Worm (Caenorhabditis elegans) whole organism, L3 larva: ENCODE results near the gene cct-6.

ENCODE experiments used
- R02D3.7 ChIP-seq: fragments of 150-350 bp; optimal IDR thresholded peaks from 2 replicates; lab custom pipeline; 2014; ENCODE audit warnings: missing biosample characterization, missing genetic modification characterization
- ZK546.5 ChIP-seq: sonication (generic microtip); optimal IDR thresholded peaks from 2 replicates; lab custom pipeline; 2017; ENCODE audit warnings: missing biosample characterization, missing genetic modification characterization
- ama-1 ChIP-seq: fragments of 150-350 bp; optimal IDR thresholded peaks from 2 replicates; lab custom pipeline; 2018
- ceh-16 ChIP-seq: sonication (generic microtip); optimal IDR thresholded peaks from 2 replicates; lab custom pipeline; 2017; ENCODE audit warnings: missing biosample characterization, missing genetic modification characterization
- ceh-28 ChIP-seq: fragments of 150-350 bp; optimal IDR thresholded peaks from 2 replicates; lab custom pipeline; 2014; ENCODE audit warnings: missing biosample characterization, missing genetic modification reagents, missing genetic modification characterization
- ceh-82 ChIP-seq: fragments of 150-350 bp; optimal IDR thresholded peaks from 2 replicates; lab custom pipeline; 2014; ENCODE audit warnings: missing biosample characterization, missing genetic modification characterization
- egl-5 ChIP-seq: fragments of 150-350 bp; optimal IDR thresholded peaks from 2 replicates; lab custom pipeline; 2017; ENCODE audit warnings: missing biosample characterization, missing genetic modification reagents, missing genetic modification characterization, inconsistent platforms
- elt-2 ChIP-seq: sonication (generic microtip); optimal IDR thresholded peaks from 2 replicates; lab custom pipeline; 2016; ENCODE audit warnings: missing genetic modification reagents, mild to moderate bottlenecking, missing genetic modification characterization, missing compliant biosample characterization
- elt-3 ChIP-seq, 3 experiments: fragments of 150-350 bp in 1 of 3; sonication (generic microtip) in 2 of 3; optimal IDR thresholded peaks; 2 replicates in 2 of 3; 4 replicates in 1 of 3; lab custom pipeline; 2014 to 2017; ENCODE audit warnings: missing biosample characterization in 3 of 3, missing genetic modification characterization in 3 of 3
- eor-1 ChIP-seq, 2 experiments: fragments of 150-350 bp; optimal IDR thresholded peaks; 2 replicates each; lab custom pipeline; 2014 to 2018; ENCODE audit warnings: missing biosample characterization in 2 of 2, missing genetic modification characterization in 2 of 2
- fkh-2 ChIP-seq: fragments of 150-350 bp; optimal IDR thresholded peaks from 2 replicates; lab custom pipeline; 2014; ENCODE audit warnings: missing biosample characterization, missing genetic modification reagents, missing genetic modification characterization
- fos-1 ChIP-seq: fragments of 150-350 bp; optimal IDR thresholded peaks from 2 replicates; lab custom pipeline; 2014; ENCODE audit warnings: missing biosample characterization, missing genetic modification characterization
- jun-1 ChIP-seq: fragments of 150-350 bp; optimal IDR thresholded peaks from 2 replicates; lab custom pipeline; 2014; ENCODE audit warnings: missing biosample characterization, missing genetic modification reagents, missing genetic modification characterization
- lin-15B ChIP-seq: fragments of 150-350 bp; optimal IDR thresholded peaks from 2 replicates; lab custom pipeline; 2014; ENCODE audit warnings: missing biosample characterization, missing genetic modification characterization
- lin-39 ChIP-seq: fragments of 150-350 bp; optimal IDR thresholded peaks from 2 replicates; lab custom pipeline; 2018; ENCODE audit warnings: missing biosample characterization, missing genetic modification reagents, missing genetic modification characterization
- mdl-1 ChIP-seq: fragments of 150-350 bp; optimal IDR thresholded peaks from 2 replicates; lab custom pipeline; 2014; ENCODE audit warnings: missing biosample characterization, missing genetic modification characterization
- mml-1 ChIP-seq: fragments of 150-350 bp; sonication (generic microtip); optimal IDR thresholded peaks from 3 replicates; lab custom pipeline; 2014; ENCODE audit warnings: missing biosample characterization, missing genetic modification characterization
- nfya-1 ChIP-seq: sonication (generic microtip); optimal IDR thresholded peaks from 2 replicates; lab custom pipeline; 2017; ENCODE audit warnings: missing genetic modification characterization, mild to moderate bottlenecking, missing compliant biosample characterization, antibody characterized with exemption, moderate library complexity; ENCODE audit not compliant: insufficient read depth
- nhr-11 ChIP-seq: fragments of 150-350 bp; optimal IDR thresholded peaks from 2 replicates; lab custom pipeline; 2014; ENCODE audit warnings: missing biosample characterization, missing genetic modification characterization
- nhr-12 ChIP-seq: fragments of 150-350 bp; optimal IDR thresholded peaks from 2 replicates; lab custom pipeline; 2014; ENCODE audit warnings: missing biosample characterization, missing genetic modification characterization
- nhr-23 ChIP-seq: fragments of 150-350 bp; optimal IDR thresholded peaks from 2 replicates; lab custom pipeline; 2014; ENCODE audit warnings: missing biosample characterization, missing genetic modification reagents, missing genetic modification characterization
- nhr-237 ChIP-seq: fragments of 150-350 bp; optimal IDR thresholded peaks from 2 replicates; lab custom pipeline; 2014; ENCODE audit warnings: missing biosample characterization, missing genetic modification characterization
- nhr-28 ChIP-seq: fragments of 150-350 bp; optimal IDR thresholded peaks from 2 replicates; lab custom pipeline; 2014; ENCODE audit warnings: missing biosample characterization, missing genetic modification characterization
- nhr-43 ChIP-seq: sonication (generic microtip); optimal IDR thresholded peaks from 2 replicates; lab custom pipeline; 2016; ENCODE audit warnings: mild to moderate bottlenecking, missing genetic modification characterization, missing compliant biosample characterization; ENCODE audit not compliant: poor library complexity, severe bottlenecking
- nhr-76 ChIP-seq: fragments of 150-350 bp; sonication (generic microtip); optimal IDR thresholded peaks from 5 replicates; lab custom pipeline; 2014; ENCODE audit warnings: missing biosample characterization, missing genetic modification characterization
- nhr-77 ChIP-seq: fragments of 150-350 bp; optimal IDR thresholded peaks from 2 replicates; lab custom pipeline; 2014; ENCODE audit warnings: missing biosample characterization, missing genetic modification characterization
- pha-4 ChIP-seq: fragments of 150-350 bp; optimal IDR thresholded peaks from 2 replicates; lab custom pipeline; 2014; ENCODE audit warnings: missing biosample characterization, missing genetic modification reagents, missing genetic modification characterization
- pqm-1 ChIP-seq: fragments of 150-350 bp; optimal IDR thresholded peaks from 2 replicates; lab custom pipeline; 2017; ENCODE audit warnings: missing biosample characterization, missing genetic modification characterization, inconsistent platforms
- snpc-4 ChIP-seq: fragments of 150-350 bp; optimal IDR thresholded peaks from 2 replicates; lab custom pipeline; 2014; ENCODE audit warnings: missing biosample characterization, missing genetic modification characterization
- tbx-2 ChIP-seq: sonication (generic microtip); optimal IDR thresholded peaks from 2 replicates; lab custom pipeline; 2016; ENCODE audit warnings: mild to moderate bottlenecking, missing genetic modification characterization, missing compliant biosample characterization
- unc-39 ChIP-seq: sonication (generic microtip); optimal IDR thresholded peaks from 4 replicates; lab custom pipeline; 2017; ENCODE audit warnings: missing biosample characterization, missing genetic modification characterization

The cct-6 gene

ce11 chrIII:5882284-5882683 lies 26.8 kb upstream of the cct-6 start:
- TF ChIP-seq ama-1 (lab: Kevin White, UChicago) (peak; percentile 17), eor-1 (tag; optimal IDR thresholded peaks at IDR 0.05; lab: Kevin White, UChicago) (no peak)

- no peak for TF ChIP-seq nhr-12 (tag; lab: Kevin White, UChicago)
- peak; percentile 19 for TF ChIP-seq snpc-4 (tag; lab: Kevin White, UChicago)
- TF ChIP-seq fos-1 (tag; lab: Kevin White, UChicago): no peak
- peak; percentile 23 for TF ChIP-seq lin-15B (tag; lab: Kevin White, UChicago)
- no peak for TF ChIP-seq pha-4
- no peak for TF ChIP-seq eor-1 (tag; optimal IDR thresholded peaks at IDR 0.05; lab: Kevin White, UChicago)
- TF ChIP-seq nhr-237 (tag; lab: Kevin White, UChicago): no peak
- TF ChIP-seq ceh-28 (tag; lab: Kevin White, UChicago): peak; percentile 52
- no peak for TF ChIP-seq nhr-76 (tag; lab: Kevin White, UChicago)
- TF ChIP-seq R02D3.7 (tag; lab: Kevin White, UChicago): no peak
- no peak for TF ChIP-seq ceh-16 (tag; lab: Kevin White, UChicago)
- TF ChIP-seq ZK546.5 (tag; lab: Kevin White, UChicago): no peak
- TF ChIP-seq mdl-1 (tag; lab: Kevin White, UChicago): no peak
- no peak for TF ChIP-seq nhr-77
- no peak for TF ChIP-seq egl-5 (tag; lab: Kevin White, UChicago)
- no peak for TF ChIP-seq nhr-11
- no peak for TF ChIP-seq nhr-28 (tag; lab: Kevin White, UChicago)
- TF ChIP-seq ceh-82 (tag; lab: Kevin White, UChicago): no peak
- no peak for TF ChIP-seq lin-39 (tag; lab: Kevin White, UChicago)
- TF ChIP-seq ama-1 (lab: Kevin White, UChicago): peak; percentile 63
- no peak for TF ChIP-seq elt-3 (tag; optimal IDR thresholded peaks at IDR 0.05; lab: Kevin White, UChicago)
- TF ChIP-seq elt-2 (tag; lab: Kevin White, UChicago): peak; percentile 20
- peak; percentile 51 for TF ChIP-seq nfya-1 (tag; lab: Kevin White, UChicago)
- peak; percentile 24 for TF ChIP-seq nhr-23 (tag; lab: Kevin White, UChicago)
- no peak for TF ChIP-seq fkh-2 (tag; lab: Kevin White, UChicago)
- no peak for TF ChIP-seq unc-39 (tag; lab: Kevin White, UChicago)
Measured at ce11 chrIII:5879291-5879968, 23.9 kb upstream of the cct-6 start, which contains the start of gene hpo-10. TSS of gene hpo-10 (plus strand) at chrIII:5879489.

- TF ChIP-seq lin-15B (tag; lab: Kevin White, UChicago): peak; percentile 27
- TF ChIP-seq pha-4: peak; percentile 12
- no peak for TF ChIP-seq snpc-4 (tag; lab: Kevin White, UChicago)
- no peak for TF ChIP-seq jun-1 (tag; lab: Kevin White, UChicago)
- no peak for TF ChIP-seq ceh-28 (tag; lab: Kevin White, UChicago)
- no peak for TF ChIP-seq mml-1 (tag; lab: Kevin White, UChicago)
- TF ChIP-seq nhr-237 (tag; lab: Kevin White, UChicago): no peak
- TF ChIP-seq nfya-1 (tag; lab: Kevin White, UChicago): peak; percentile 34
- TF ChIP-seq, all 47 proteins: peak for 3
Measured at ce11 chrIII:5878215-5878614, 22.7 kb upstream of the cct-6 start, which contains the start of the genes mig-21 and F01F1.2. TSS of gene mig-21 (minus strand) at chrIII:5878380. TSS of gene F01F1.2 (plus strand) at chrIII:5878554.

- no peak for TF ChIP-seq lin-39 (tag; lab: Kevin White, UChicago)
- TF ChIP-seq nhr-43: no peak
- TF ChIP-seq egl-5 (tag; lab: Kevin White, UChicago): no peak
- TF ChIP-seq elt-2 (tag; lab: Kevin White, UChicago): peak; percentile 51
- peak; percentile 10 for TF ChIP-seq nhr-23 (tag; lab: Kevin White, UChicago)
- TF ChIP-seq eor-1 (tag; optimal IDR thresholded peaks at IDR 0.05; lab: Kevin White, UChicago): no peak
- TF ChIP-seq tbx-2 (tag; lab: Kevin White, UChicago): no peak
- no peak for TF ChIP-seq ama-1 (lab: Kevin White, UChicago)
- TF ChIP-seq pqm-1 (tag; lab: Kevin White, UChicago): no peak
Measured at ce11 chrIII:5876867-5877641, 21.6 kb upstream of the cct-6 start.
